Worm (Caenorhabditis elegans): Measurements from ENCODE around the gene kin-20.

- TF ChIP-seq unc-130 (tag; optimal IDR thresholded peaks at IDR 0.05) (no peak), unc-62 (GFP tag; optimal IDR thresholded peaks at IDR 0.05) (no peak), lin-13 (GFP tag; optimal IDR thresholded peaks at IDR 0.05) (no peak), unc-30 (tag; optimal IDR thresholded peaks at IDR 0.05) (no peak), grh-1 (GFP tag; IDR thresholded peaks at IDR 0.05) (no peak), blmp-1 (tag; optimal IDR thresholded peaks at IDR 0.05) (no peak), lin-35 (GFP tag; optimal IDR thresholded peaks at IDR 0.05) (no peak), tbx-2 (tag; optimal IDR thresholded peaks at IDR 0.05) (no peak), ztf-11 (tag; optimal IDR thresholded peaks at IDR 0.05) (no peak), sox-4 (tag; optimal IDR thresholded peaks at IDR 0.05) (no peak), lin-15B (tag; optimal IDR thresholded peaks at IDR 0.05) (no peak), mdl-1 (tag; optimal IDR thresholded peaks at IDR 0.05) (no peak), nhr-76 (tag; optimal IDR thresholded peaks at IDR 0.05) (no peak)
Observed at ce11 chrX:15276241-15276640, 1.3 kb downstream of the kin-20 start.

All from whole organism, L1 larva.